Worm (Caenorhabditis elegans) whole organism, L1 larva: Measurements from ENCODE around the gene atx-2.
A peak's percentile ranks its signal among the peaks of the same experiment; 100 is the strongest.

ENCODE experiments used
- C04F5.9 ChIP-seq: sonication (generic microtip); optimal IDR thresholded peaks from 2 replicates; lab custom pipeline; 2016; ENCODE audit warnings: missing genetic modification characterization, missing compliant biosample characterization
- blmp-1 ChIP-seq: fragments of 150-350 bp; optimal IDR thresholded peaks from 2 replicates; lab custom pipeline; 2014; ENCODE audit warnings: missing biosample characterization, missing genetic modification characterization
- ceh-63 ChIP-seq: fragments of 200-800 bp; sonication (Bioruptor generic); optimal IDR thresholded peaks from 2 replicates; lab custom pipeline; 2018; ENCODE audit warnings: mild to moderate bottlenecking, missing genetic modification characterization, missing compliant biosample characterization
- ceh-88 ChIP-seq: fragments of 200-800 bp; sonication (Bioruptor generic); IDR thresholded peaks from 2 replicates; pipeline ENCODE4 v1.3.6; 2022; ENCODE audit warnings: missing genetic modification characterization, missing compliant biosample characterization
- efl-1 ChIP-seq, 4 experiments: fragments of 150-350 bp; optimal IDR thresholded peaks in 3 of 4; peaks in 1 of 4; 1 replicate in 1 of 4; 2 replicates in 3 of 4; lab custom pipeline; 2014; ENCODE audit warnings: missing biosample characterization in 2 of 4, missing genetic modification characterization in 2 of 4, missing genetic modification reagents in 2 of 4
- efl-3 ChIP-seq: fragments of 200-800 bp; sonication (Bioruptor generic); optimal IDR thresholded peaks from 2 replicates; lab custom pipeline; 2018; ENCODE audit warnings: mild to moderate bottlenecking, missing genetic modification characterization, missing compliant biosample characterization
- egl-13 ChIP-seq: sonication (generic microtip); optimal IDR thresholded peaks from 2 replicates; lab custom pipeline; 2016; ENCODE audit warnings: missing genotype, missing genetic modification reagents, missing genetic modification characterization, missing compliant biosample characterization
- egl-27 ChIP-seq, 2 experiments: fragments of 150-350 bp in 1 of 2; sonication (generic microtip); optimal IDR thresholded peaks; 3 replicates each; lab custom pipeline; 2017 to 2018; ENCODE audit warnings: missing biosample characterization in 2 of 2, missing genetic modification characterization in 2 of 2, missing genetic modification reagents in 2 of 2
- elt-2 ChIP-seq: sonication (generic microtip); optimal IDR thresholded peaks from 2 replicates; lab custom pipeline; 2016; ENCODE audit warnings: missing genetic modification characterization, mild to moderate bottlenecking, inconsistent platforms, missing compliant biosample characterization, missing genetic modification reagents
- elt-3 ChIP-seq, 6 experiments: fragments of 150-350 bp in 1 of 6; sonication (generic microtip); optimal IDR thresholded peaks; 2 replicates each; lab custom pipeline; 2017 to 2018; ENCODE audit warnings: missing biosample characterization in 6 of 6, missing genetic modification characterization in 6 of 6, inconsistent platforms in 1 of 6
- ets-5 ChIP-seq: fragments of 200-800 bp; sonication (Bioruptor generic); IDR thresholded peaks from 2 replicates; pipeline ENCODE4 v1.3.6; 2022; ENCODE audit warnings: missing genetic modification characterization, missing compliant biosample characterization
- fkh-10 ChIP-seq: sonication (generic microtip); optimal IDR thresholded peaks from 2 replicates; lab custom pipeline; 2017; ENCODE audit warnings: missing biosample characterization, missing genetic modification reagents, missing genetic modification characterization
- fkh-4 ChIP-seq: sonication (generic microtip); optimal IDR thresholded peaks from 2 replicates; lab custom pipeline; 2016; ENCODE audit warnings: missing compliant biosample characterization, missing genetic modification characterization, borderline replicate concordance
- fkh-8 ChIP-seq: sonication (generic microtip); optimal IDR thresholded peaks from 2 replicates; lab custom pipeline; 2016; ENCODE audit warnings: mild to moderate bottlenecking, missing genetic modification characterization, missing compliant biosample characterization
- fos-1 ChIP-seq: fragments of 150-350 bp; optimal IDR thresholded peaks from 2 replicates; lab custom pipeline; 2014; ENCODE audit warnings: missing biosample characterization, missing genetic modification characterization
- hlh-17 ChIP-seq: fragments of 200-800 bp; sonication (Bioruptor generic); optimal IDR thresholded peaks from 2 replicates; lab custom pipeline; 2018; ENCODE audit warnings: missing genetic modification characterization, mild to moderate bottlenecking, missing compliant biosample characterization, moderate library complexity, borderline replicate concordance
- irx-1 ChIP-seq: sonication (generic microtip); optimal IDR thresholded peaks from 2 replicates; lab custom pipeline; 2016; ENCODE audit warnings: missing genetic modification characterization, missing compliant biosample characterization
- jun-1 ChIP-seq: fragments of 150-350 bp; optimal IDR thresholded peaks from 2 replicates; lab custom pipeline; 2014; ENCODE audit warnings: missing biosample characterization, missing genetic modification reagents, missing genetic modification characterization
- lin-14 ChIP-seq: fragments of 200-800 bp; sonication (Bioruptor generic); optimal IDR thresholded peaks from 2 replicates; lab custom pipeline; 2018; ENCODE audit warnings: mild to moderate bottlenecking, missing genetic modification characterization, moderate library complexity, missing compliant biosample characterization
- lir-3 ChIP-seq: sonication (generic microtip); optimal IDR thresholded peaks from 2 replicates; lab custom pipeline; 2016; ENCODE audit warnings: mild to moderate bottlenecking, missing genetic modification characterization, moderate library complexity, missing compliant biosample characterization; ENCODE audit not compliant: poor library complexity
- mdl-1 ChIP-seq, 2 experiments: fragments of 150-350 bp; optimal IDR thresholded peaks; 2 replicates each; lab custom pipeline; 2014 to 2017; ENCODE audit warnings: missing biosample characterization in 2 of 2, missing genetic modification characterization in 2 of 2, inconsistent platforms in 1 of 2
- nhr-11 ChIP-seq: fragments of 150-350 bp; optimal IDR thresholded peaks from 2 replicates; lab custom pipeline; 2014; ENCODE audit warnings: missing biosample characterization, missing genetic modification characterization
- nhr-19 ChIP-seq: fragments of 200-800 bp; sonication (Bioruptor generic); conservative IDR thresholded peaks from 2 replicates; pipeline ENCODE4 v1.3.6; 2022; ENCODE audit warnings: missing genetic modification characterization, missing compliant biosample characterization
- nhr-20 ChIP-seq: sonication (generic microtip); optimal IDR thresholded peaks from 2 replicates; lab custom pipeline; 2016; ENCODE audit warnings: mild to moderate bottlenecking, missing genetic modification characterization, missing compliant biosample characterization
- nhr-71 ChIP-seq: sonication (generic microtip); optimal IDR thresholded peaks from 2 replicates; lab custom pipeline; 2016; ENCODE audit warnings: mild to moderate bottlenecking, missing genetic modification characterization, moderate library complexity, missing compliant biosample characterization
- nhr-76 ChIP-seq: sonication (generic microtip); optimal IDR thresholded peaks from 2 replicates; lab custom pipeline; 2017; ENCODE audit warnings: missing biosample characterization, missing genetic modification characterization
- nhr-84 ChIP-seq: sonication (generic microtip); optimal IDR thresholded peaks from 2 replicates; lab custom pipeline; 2017; ENCODE audit warnings: missing biosample characterization, missing genetic modification characterization
- nhr-90 ChIP-seq: sonication (generic microtip); optimal IDR thresholded peaks from 2 replicates; lab custom pipeline; 2016; ENCODE audit warnings: mild to moderate bottlenecking, missing genetic modification characterization, missing compliant biosample characterization; ENCODE audit not compliant: poor library complexity
- pag-3 ChIP-seq: sonication (generic microtip); optimal IDR thresholded peaks from 2 replicates; lab custom pipeline; 2017; ENCODE audit warnings: missing genetic modification characterization, mild to moderate bottlenecking, missing compliant biosample characterization, antibody characterized with exemption, borderline replicate concordance; ENCODE audit not compliant: insufficient read depth
- pax-3 ChIP-seq: fragments of 200-800 bp; sonication (Bioruptor generic); optimal IDR thresholded peaks from 2 replicates; lab custom pipeline; 2018; ENCODE audit warnings: mild to moderate bottlenecking, missing genetic modification characterization, moderate library complexity, missing compliant biosample characterization
- pqm-1 ChIP-seq: sonication (generic microtip); optimal IDR thresholded peaks from 3 replicates; lab custom pipeline; 2017; ENCODE audit warnings: missing biosample characterization, missing genetic modification characterization
- rnt-1 ChIP-seq: sonication (generic microtip); optimal IDR thresholded peaks from 2 replicates; lab custom pipeline; 2016; ENCODE audit warnings: mild to moderate bottlenecking, missing genetic modification characterization, moderate library complexity, missing compliant biosample characterization
- skn-1 ChIP-seq: fragments of 150-350 bp; optimal IDR thresholded peaks from 2 replicates; lab custom pipeline; 2014; ENCODE audit warnings: missing biosample characterization, missing genetic modification characterization
- sox-4 ChIP-seq: sonication (generic microtip); optimal IDR thresholded peaks from 2 replicates; lab custom pipeline; 2016; ENCODE audit warnings: missing genetic modification characterization, missing compliant biosample characterization
- sptf-1 ChIP-seq: fragments of 150-350 bp; optimal IDR thresholded peaks from 2 replicates; lab custom pipeline; 2014; ENCODE audit warnings: missing biosample characterization, missing genetic modification characterization
- sup-37 ChIP-seq: fragments of 200-800 bp; sonication (Bioruptor generic); optimal IDR thresholded peaks from 2 replicates; lab custom pipeline; 2018; ENCODE audit warnings: mild to moderate bottlenecking, missing genetic modification characterization, missing compliant biosample characterization
- swsn-7 ChIP-seq: sonication (generic microtip); optimal IDR thresholded peaks from 2 replicates; lab custom pipeline; 2016; ENCODE audit warnings: missing genetic modification characterization, missing compliant biosample characterization
- tbx-2 ChIP-seq: sonication (generic microtip); optimal IDR thresholded peaks from 2 replicates; lab custom pipeline; 2016; ENCODE audit warnings: missing genetic modification characterization, missing compliant biosample characterization
- unc-130 ChIP-seq: fragments of 150-350 bp; optimal IDR thresholded peaks from 2 replicates; lab custom pipeline; 2017; ENCODE audit warnings: missing biosample characterization, missing genetic modification characterization, inconsistent platforms
- unc-30 ChIP-seq: sonication (generic microtip); optimal IDR thresholded peaks from 2 replicates; lab custom pipeline; 2017; ENCODE audit warnings: missing biosample characterization, missing genetic modification characterization
- unc-62 ChIP-seq: fragments of 150-350 bp; optimal IDR thresholded peaks from 2 replicates; lab custom pipeline; 2014; ENCODE audit warnings: missing biosample characterization, missing genetic modification reagents, missing genetic modification characterization
- unc-98 ChIP-seq: fragments of 200-800 bp; sonication (Bioruptor generic); IDR thresholded peaks from 2 replicates; pipeline ENCODE4 v1.3.6; 2022; ENCODE audit warnings: missing genetic modification characterization, missing compliant biosample characterization
- vab-15 ChIP-seq: sonication (generic microtip); optimal IDR thresholded peaks from 2 replicates; lab custom pipeline; 2017; ENCODE audit warnings: missing genotype, mild to moderate bottlenecking, missing genetic modification characterization, missing compliant biosample characterization
- xbp-1 ChIP-seq: sonication (generic microtip); optimal IDR thresholded peaks from 2 replicates; lab custom pipeline; 2016; ENCODE audit warnings: missing genetic modification characterization, missing compliant biosample characterization
- zip-4 ChIP-seq: fragments of 200-800 bp; sonication (Bioruptor generic); optimal IDR thresholded peaks from 2 replicates; lab custom pipeline; 2018; ENCODE audit warnings: mild to moderate bottlenecking, missing genetic modification characterization, moderate library complexity, missing compliant biosample characterization
- ztf-11 ChIP-seq, 2 experiments: sonication (generic microtip); optimal IDR thresholded peaks; 2 replicates each; lab custom pipeline; 2016 to 2017; ENCODE audit warnings: missing genetic modification characterization in 2 of 2, missing biosample characterization in 1 of 2, missing compliant biosample characterization in 1 of 2
- ztf-4 ChIP-seq: fragments of 150-350 bp; optimal IDR thresholded peaks from 2 replicates; lab custom pipeline; 2014; ENCODE audit warnings: missing biosample characterization, missing genetic modification characterization

atx-2 gene

DNA sequence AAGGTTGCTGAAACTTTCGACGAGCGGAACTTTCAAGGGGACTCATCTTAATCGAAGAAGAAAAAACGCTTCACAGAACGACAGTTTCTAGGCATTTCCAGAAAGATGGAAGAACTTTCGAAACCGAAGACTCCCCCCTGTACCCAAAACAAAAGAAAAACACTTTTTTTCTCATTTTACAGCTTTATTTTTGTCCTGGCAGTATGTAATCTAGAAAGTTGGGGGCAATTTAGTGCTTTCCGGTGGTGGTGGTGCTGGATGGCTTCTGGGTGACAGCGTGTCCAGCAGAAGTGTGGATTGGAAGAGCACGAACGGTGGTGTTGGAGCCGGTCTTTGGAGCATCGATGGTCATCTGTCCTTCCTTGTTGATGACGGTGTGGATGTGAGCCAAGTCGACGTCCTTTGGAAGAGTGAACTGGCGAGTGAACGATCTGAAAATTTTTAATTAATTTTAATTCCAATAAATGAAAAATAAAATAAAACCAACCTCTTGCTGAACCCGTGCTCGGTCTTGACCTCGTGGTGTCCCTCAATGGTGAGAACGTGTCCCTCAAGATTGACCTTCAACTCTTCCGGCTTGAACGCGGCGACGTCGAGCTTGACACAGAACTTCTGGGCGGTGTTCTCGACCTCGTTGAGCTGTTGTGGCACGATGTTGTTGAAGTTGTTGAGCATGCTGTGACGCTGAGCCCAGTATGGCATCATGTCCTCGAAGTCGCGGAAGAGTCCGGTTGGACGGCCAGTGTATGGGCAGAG is 44.9 kb downstream of the atx-2 start:
- no peak for TF ChIP-seq efl-1 (optimal IDR thresholded peaks at IDR 0.05; lab: Kevin White, UChicago)
- TF ChIP-seq efl-1 (GFP tag; optimal IDR thresholded peaks at IDR 0.05 in 1 of 2; lab: Kevin White, UChicago) = peak in 1 of 2 experiments; percentile 1
- TF ChIP-seq nhr-11 = no peak
- TF ChIP-seq zip-4 (GFP tag; lab: Kevin White, UChicago) = no peak
- TF ChIP-seq, all 84 proteins: peak for 1

DNA sequence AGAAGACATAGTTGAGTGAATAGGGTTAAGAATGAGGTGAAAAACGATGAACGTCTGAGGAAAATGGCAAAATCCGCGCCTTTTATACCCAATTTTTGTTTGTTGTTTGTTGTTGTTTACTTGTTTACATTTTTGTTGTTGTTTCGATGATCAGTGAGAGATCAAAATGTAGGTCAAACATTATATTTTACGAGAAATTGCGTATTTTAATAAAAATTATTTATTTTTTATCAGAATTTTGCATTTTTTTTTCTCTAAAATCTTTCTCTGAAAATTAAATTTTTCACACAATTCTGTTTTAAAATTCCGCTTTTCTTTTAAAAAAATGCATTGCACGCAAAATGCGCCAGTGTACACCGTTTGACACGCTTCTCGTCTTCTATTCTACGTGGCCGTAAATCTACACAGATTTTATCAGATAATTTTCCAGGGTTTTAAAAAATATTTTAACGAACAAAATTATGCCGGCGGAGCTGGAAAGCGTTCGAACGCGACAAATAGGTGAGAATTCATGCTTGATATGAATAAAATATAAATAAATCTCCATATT is 45.6 kb downstream of the atx-2 start, which contains the start of the genes sip-1 and sly-1:
sip-1 (minus strand) TSS at position 103 of the 550 bp plus-strand sequence.
sly-1 (plus strand) TSS at position 360 of the 550 bp plus-strand sequence.
- TF ChIP-seq efl-3 (GFP tag; lab: Kevin White, UChicago) = no peak
- peak; percentile 56 for TF ChIP-seq pax-3 (tag; lab: Kevin White, UChicago)
- TF ChIP-seq sptf-1 = no peak
- peak; percentile 32 for TF ChIP-seq fkh-10 (GFP tag; lab: Kevin White, UChicago)
- no peak for TF ChIP-seq vab-15 (tag; lab: Kevin White, UChicago)
- peak; percentile 34 for TF ChIP-seq elt-2 (tag; lab: Kevin White, UChicago)
- peak; percentile 92 for TF ChIP-seq rnt-1 (tag; lab: Kevin White, UChicago)
- peak; percentile 58 for TF ChIP-seq fos-1 (tag; lab: Kevin White, UChicago)
- peak; percentile 60 for TF ChIP-seq nhr-11
- peak; percentile 80 for TF ChIP-seq blmp-1
- peak; percentile 58; the same call in 1 of the 2 replicates for TF ChIP-seq ceh-88 (GFP tag; lab: Robert Waterston, UW)
- peak; percentile 88 for TF ChIP-seq nhr-90
- TF ChIP-seq mdl-1 (tag; optimal IDR thresholded peaks at IDR 0.05; lab: Kevin White, UChicago) = peak in 1 of 2 experiments; percentile 77
- peak; percentile 75 for TF ChIP-seq jun-1 (tag; lab: Kevin White, UChicago)
- no peak for TF ChIP-seq unc-30
- peak; percentile 85 for TF ChIP-seq lin-14
- peak; percentile 82 for TF ChIP-seq unc-130 (tag; lab: Kevin White, UChicago)
- 0 out of 2 replicates have a peak, but pooled peaks have one; percentile 63 for TF ChIP-seq ets-5
- no peak for TF ChIP-seq nhr-76 (tag; lab: Kevin White, UChicago)
- no peak for TF ChIP-seq nhr-84 (tag; lab: Kevin White, UChicago)
- no peak for TF ChIP-seq pqm-1 (tag; lab: Kevin White, UChicago)
- peak; percentile 74 for TF ChIP-seq fkh-8 (tag; lab: Kevin White, UChicago)
- TF ChIP-seq elt-3 (tag; optimal IDR thresholded peaks at IDR 0.05; lab: Kevin White, UChicago) = peak in 2 of 6 experiments; percentile 62 to 75
- no peak for TF ChIP-seq egl-27 (tag; optimal IDR thresholded peaks at IDR 0.05; lab: Kevin White, UChicago)
- TF ChIP-seq irx-1 (tag; lab: Kevin White, UChicago) = peak; percentile 83
- peak; percentile 90 for TF ChIP-seq tbx-2 (tag; lab: Kevin White, UChicago)
- TF ChIP-seq nhr-19 (GFP tag; lab: Robert Waterston, UW) = peak; percentile 83
- peak; percentile 27 for TF ChIP-seq fkh-4 (tag; lab: Kevin White, UChicago)
- TF ChIP-seq sox-4 (tag; lab: Kevin White, UChicago) = peak; percentile 74
- no peak for TF ChIP-seq unc-98 (GFP tag; lab: Robert Waterston, UW)
- peak; percentile 82 for TF ChIP-seq swsn-7 (tag; lab: Kevin White, UChicago)
- TF ChIP-seq ztf-4 (tag; lab: Kevin White, UChicago) = peak; percentile 25
- peak; percentile 76 for TF ChIP-seq egl-13 (tag; lab: Kevin White, UChicago)
- peak; percentile 84 for TF ChIP-seq nhr-20 (tag; lab: Kevin White, UChicago)
- TF ChIP-seq unc-62 (GFP tag; lab: Kevin White, UChicago) = no peak
- TF ChIP-seq nhr-71 = peak; percentile 91
- no peak for TF ChIP-seq lir-3
- TF ChIP-seq ztf-11 (tag; optimal IDR thresholded peaks at IDR 0.05; lab: Kevin White, UChicago) = peak in 1 of 2 experiments; percentile 64
- TF ChIP-seq ceh-63 (GFP tag; lab: Kevin White, UChicago) = no peak
- peak; percentile 74 for TF ChIP-seq C04F5.9 (tag; lab: Kevin White, UChicago)
- TF ChIP-seq xbp-1 (tag; lab: Kevin White, UChicago) = peak; percentile 96
- peak; percentile 47 for TF ChIP-seq sup-37
- TF ChIP-seq pag-3 = peak; percentile 74
- TF ChIP-seq hlh-17 (GFP tag; lab: Kevin White, UChicago) = no peak
- peak; percentile 88 for TF ChIP-seq skn-1 (tag; lab: Kevin White, UChicago)
